Worm (Caenorhabditis elegans) whole organism, young adult: ENCODE results near the gene srd-10.

ENCODE experiments used
- C06A6.2 ChIP-seq: fragments of 200-800 bp; sonication (Bioruptor generic); conservative IDR thresholded peaks from 2 replicates; pipeline ENCODE4 v1.3.6; 2022; ENCODE audit warnings: missing genetic modification characterization, missing compliant biosample characterization
- F10E7.11 ChIP-seq: sonication (generic microtip); optimal IDR thresholded peaks from 2 replicates; lab custom pipeline; 2017; ENCODE audit warnings: mild to moderate bottlenecking, missing genetic modification characterization, moderate library complexity, missing compliant biosample characterization
- F57A8.1 ChIP-seq: fragments of 200-800 bp; sonication (Bioruptor generic); optimal IDR thresholded peaks from 2 replicates; lab custom pipeline; 2018; ENCODE audit warnings: mild to moderate bottlenecking, missing genetic modification characterization, moderate library complexity, missing compliant biosample characterization
- F57C9.4 ChIP-seq: sonication (generic microtip); optimal IDR thresholded peaks from 2 replicates; lab custom pipeline; 2017; ENCODE audit warnings: mild to moderate bottlenecking, missing genetic modification characterization, missing compliant biosample characterization
- K11D2.4 ChIP-seq: fragments of 200-800 bp; sonication (Bioruptor generic); IDR thresholded peaks from 2 replicates; pipeline ENCODE4 v1.3.6; 2022; ENCODE audit warnings: missing genetic modification reagents, missing genetic modification characterization, missing compliant biosample characterization
- Y53F4B.3 ChIP-seq: fragments of 200-800 bp; sonication (Bioruptor generic); IDR thresholded peaks from 2 replicates; pipeline ENCODE4 v1.3.6; 2022; ENCODE audit warnings: missing genetic modification reagents, missing genetic modification characterization, missing compliant biosample characterization
- Y79H2A.3 ChIP-seq: fragments of 200-800 bp; sonication (Bioruptor generic); conservative IDR thresholded peaks from 2 replicates; pipeline ENCODE4 v1.3.6; 2022; ENCODE audit warnings: missing genetic modification reagents, missing genetic modification characterization, missing compliant biosample characterization
- akir-1 ChIP-seq: fragments of 200-800 bp; sonication (Bioruptor generic); optimal IDR thresholded peaks from 2 replicates; lab custom pipeline; 2018; ENCODE audit warnings: mild to moderate bottlenecking, missing genetic modification characterization, moderate library complexity, missing compliant biosample characterization
- ama-1 ChIP-seq, 3 experiments: fragments of 150-350 bp in 1 of 3; sonication (generic microtip) in 2 of 3; optimal IDR thresholded peaks; 2 replicates each; lab custom pipeline; 2014 to 2018; ENCODE audit warnings: missing biosample characterization in 2 of 3, missing genetic modification characterization in 2 of 3, missing genetic modification reagents in 2 of 3
- aptf-2 ChIP-seq: fragments of 200-800 bp; sonication (Bioruptor generic); conservative IDR thresholded peaks from 2 replicates; pipeline ENCODE4 v1.3.6; 2022; ENCODE audit warnings: missing genetic modification reagents, missing genetic modification characterization, missing compliant biosample characterization
- attf-6 ChIP-seq: fragments of 200-800 bp; sonication (Bioruptor generic); IDR thresholded peaks from 2 replicates; pipeline ENCODE4 v1.3.6; 2022; ENCODE audit warnings: missing genetic modification reagents, missing genetic modification characterization, missing compliant biosample characterization
- cebp-2 ChIP-seq: fragments of 200-800 bp; sonication (Bioruptor generic); IDR thresholded peaks from 2 replicates; pipeline ENCODE4 v1.3.6; 2022; ENCODE audit warnings: missing genetic modification characterization, missing compliant biosample characterization
- ceh-58 ChIP-seq: fragments of 200-800 bp; sonication (Bioruptor generic); IDR thresholded peaks from 2 replicates; pipeline ENCODE4 v1.3.6; 2022; ENCODE audit warnings: missing genetic modification characterization, missing compliant biosample characterization
- dpl-1 ChIP-seq: fragments of 150-350 bp; optimal IDR thresholded peaks from 2 replicates; lab custom pipeline; 2014; ENCODE audit warnings: missing biosample characterization, missing genetic modification reagents, missing genetic modification characterization
- efl-1 ChIP-seq: fragments of 150-350 bp; optimal IDR thresholded peaks from 2 replicates; lab custom pipeline; 2014; ENCODE audit warnings: missing biosample characterization, missing genetic modification reagents, missing genetic modification characterization
- hmg-1.2 ChIP-seq: fragments of 200-800 bp; sonication (Bioruptor generic); IDR thresholded peaks from 2 replicates; pipeline ENCODE4 v1.3.6; 2022; ENCODE audit warnings: missing genetic modification reagents, missing genetic modification characterization, missing compliant biosample characterization
- hsf-1 ChIP-seq: fragments of 200-800 bp; sonication (Bioruptor generic); IDR thresholded peaks from 2 replicates; pipeline ENCODE4 v1.3.6; 2022; ENCODE audit warnings: missing genetic modification reagents, missing genetic modification characterization, missing compliant biosample characterization
- lag-1 ChIP-seq: fragments of 200-800 bp; sonication (Bioruptor generic); IDR thresholded peaks from 2 replicates; pipeline ENCODE4 v1.3.6; 2022; ENCODE audit warnings: missing genetic modification reagents, missing genetic modification characterization, missing compliant biosample characterization
- lin-35 ChIP-seq, 3 experiments: fragments of 150-350 bp in 2 of 3; sonication (generic microtip) in 1 of 3; optimal IDR thresholded peaks; 2 replicates each; lab custom pipeline; 2014 to 2018; ENCODE audit warnings: missing biosample characterization in 3 of 3, missing genetic modification characterization in 3 of 3, missing genetic modification reagents in 3 of 3
- lin-40 ChIP-seq: sonication (generic microtip); optimal IDR thresholded peaks from 2 replicates; lab custom pipeline; 2016; ENCODE audit warnings: missing genetic modification characterization, mild to moderate bottlenecking, missing compliant biosample characterization, missing genotype, missing genetic modification reagents
- lir-1 ChIP-seq: fragments of 200-800 bp; sonication (Bioruptor generic); conservative IDR thresholded peaks from 2 replicates; pipeline ENCODE4 v1.3.6; 2022; ENCODE audit warnings: missing genetic modification reagents, missing genetic modification characterization, missing compliant biosample characterization
- lsl-1 ChIP-seq: fragments of 200-800 bp; sonication (Bioruptor generic); optimal IDR thresholded peaks from 2 replicates; lab custom pipeline; 2018; ENCODE audit warnings: mild to moderate bottlenecking, missing genetic modification characterization, moderate library complexity, missing compliant biosample characterization
- mxl-1 ChIP-seq: sonication (generic microtip); optimal IDR thresholded peaks from 2 replicates; lab custom pipeline; 2016; ENCODE audit warnings: missing genetic modification characterization, missing compliant biosample characterization
- nfya-2 ChIP-seq: fragments of 200-800 bp; sonication (Bioruptor generic); IDR thresholded peaks from 2 replicates; pipeline ENCODE4 v1.3.6; 2022; ENCODE audit warnings: missing genetic modification reagents, missing genetic modification characterization, missing compliant biosample characterization
- nhr-90 ChIP-seq: sonication (generic microtip); optimal IDR thresholded peaks from 2 replicates; lab custom pipeline; 2016; ENCODE audit warnings: missing genotype, mild to moderate bottlenecking, missing genetic modification characterization, missing compliant biosample characterization
- sea-2 ChIP-seq: fragments of 200-800 bp; sonication (Bioruptor generic); IDR thresholded peaks from 2 replicates; pipeline ENCODE4 v1.3.6; 2022; ENCODE audit warnings: missing genetic modification characterization, missing compliant biosample characterization
- snpc-1.1 ChIP-seq: sonication (generic microtip); optimal IDR thresholded peaks from 2 replicates; lab custom pipeline; 2017; ENCODE audit warnings: missing genetic modification characterization, mild to moderate bottlenecking, missing compliant biosample characterization, antibody characterized with exemption, moderate library complexity, missing genotype, missing genetic modification reagents; ENCODE audit not compliant: insufficient read depth
- snpc-4 ChIP-seq, 5 experiments: fragments of 150-350 bp in 1 of 5; sonication (generic microtip) in 4 of 5; optimal IDR thresholded peaks; 2 replicates each; lab custom pipeline; 2014 to 2018; ENCODE audit warnings: missing genetic modification characterization in 5 of 5, missing biosample characterization in 3 of 5, antibody characterized with exemption in 2 of 5, mild to moderate bottlenecking in 2 of 5, missing compliant biosample characterization in 2 of 5, missing genotype in 2 of 5, moderate library complexity in 2 of 5, missing genetic modification reagents in 1 of 5
- tbp1 ChIP-seq: fragments of 200-800 bp; sonication (Bioruptor generic); optimal IDR thresholded peaks from 2 replicates; lab custom pipeline; 2018; ENCODE audit warnings: mild to moderate bottlenecking, missing genetic modification characterization, missing compliant biosample characterization
- ztf-18 ChIP-seq: sonication (generic microtip); optimal IDR thresholded peaks from 2 replicates; lab custom pipeline; 2016; ENCODE audit warnings: missing genotype, mild to moderate bottlenecking, missing genetic modification characterization, missing compliant biosample characterization
- ztf-3 ChIP-seq: fragments of 200-800 bp; sonication (Bioruptor generic); optimal IDR thresholded peaks from 2 replicates; lab custom pipeline; 2018; ENCODE audit warnings: mild to moderate bottlenecking, missing genetic modification characterization, missing compliant biosample characterization
- ztf-6 ChIP-seq: fragments of 200-800 bp; sonication (Bioruptor generic); IDR thresholded peaks from 2 replicates; pipeline ENCODE4 v1.3.6; 2022; ENCODE audit warnings: missing genetic modification reagents, missing genetic modification characterization, missing compliant biosample characterization

srd-10 gene

ce11 chrIV:13582909-13583308 lies 8.1 kb downstream of the srd-10 start, which contains the start of gene sru-12:
sru-12 (plus strand) TSS chrIV:13583209.
- TF ChIP-seq C06A6.2 (no peak), dpl-1 (GFP tag; lab: Kevin White, UChicago) (no peak), lag-1 (GFP tag; lab: Robert Waterston, UW) (no peak), akir-1 (GFP tag; lab: Kevin White, UChicago) (no peak), ztf-18 (tag; lab: Kevin White, UChicago) (no peak), lin-35 (GFP tag; optimal IDR thresholded peaks at IDR 0.05; lab: Kevin White, UChicago) (no peak), F57C9.4 (tag; lab: Kevin White, UChicago) (no peak), sea-2 (GFP tag; lab: Robert Waterston, UW) (no peak), ztf-6 (no peak), K11D2.4 (GFP tag; lab: Robert Waterston, UW) (no peak), Y79H2A.3 (GFP tag; lab: Robert Waterston, UW) (no peak), mxl-1 (no peak), ztf-3 (GFP tag; lab: Kevin White, UChicago) (no peak), cebp-2 (GFP tag; lab: Robert Waterston, UW) (no peak), tbp1 (GFP tag; lab: Kevin White, UChicago) (no peak), nhr-90 (tag; lab: Kevin White, UChicago) (no peak), F57A8.1 (GFP tag; lab: Kevin White, UChicago) (no peak), F10E7.11 (tag; lab: Kevin White, UChicago) (no peak)
- TF ChIP-seq, all 124 proteins: peak for 0

ce11 chrIV:13584646-13585045 lies 9.8 kb downstream of the srd-10 start, which contains the start of gene sru-11:
sru-11 (plus strand) TSS chrIV:13584946.
- TF ChIP-seq ama-1 (optimal IDR thresholded peaks at IDR 0.05; lab: Kevin White, UChicago) (no peak), ama-1 (GFP tag; optimal IDR thresholded peaks at IDR 0.05; lab: Kevin White, UChicago) (no peak), aptf-2 (GFP tag; lab: Robert Waterston, UW) (no peak), lin-40 (tag; lab: Kevin White, UChicago) (no peak), sea-2 (GFP tag; lab: Robert Waterston, UW) (no peak), Y53F4B.3 (GFP tag; lab: Robert Waterston, UW) (no peak), lir-1 (no peak)

- TF ChIP-seq lsl-1 (GFP tag; lab: Kevin White, UChicago) (no peak), efl-1 (GFP tag; lab: Kevin White, UChicago) (no peak), ceh-58 (GFP tag; lab: Robert Waterston, UW) (no peak), nfya-2 (GFP tag; lab: Robert Waterston, UW) (no peak), hsf-1 (no peak)
- TF ChIP-seq, all 124 proteins: peak for 0
Observed at ce11 chrIV:13587175-13587574, 12.3 kb downstream of the srd-10 start, which contains the start of gene Y45F10B.12. Y45F10B.12 (plus strand) TSS chrIV:13587475.

ce11 chrIV:13588544-13589043 lies 13.8 kb downstream of the srd-10 start, which contains the start of gene sru-9:
sru-9 (plus strand) TSS chrIV:13588993.
- peak; percentile 82 for TF ChIP-seq attf-6 (GFP tag; lab: Robert Waterston, UW)
- TF ChIP-seq hmg-1.2 (GFP tag; lab: Robert Waterston, UW): peak; percentile 65
- peak; percentile 25 for TF ChIP-seq snpc-1.1 (tag; lab: Kevin White, UChicago)
- TF ChIP-seq snpc-4 (GFP tag; optimal IDR thresholded peaks at IDR 0.05; lab: Kevin White, UChicago): peak; percentile 39
- TF ChIP-seq snpc-4 (tag; optimal IDR thresholded peaks at IDR 0.05; lab: Kevin White, UChicago): peak in 3 of 4 experiments; percentile 35 to 90 (median 78)
